Fruit fly (Drosophila melanogaster): ENCODE measurements around the gene CG15715.

DNA sequence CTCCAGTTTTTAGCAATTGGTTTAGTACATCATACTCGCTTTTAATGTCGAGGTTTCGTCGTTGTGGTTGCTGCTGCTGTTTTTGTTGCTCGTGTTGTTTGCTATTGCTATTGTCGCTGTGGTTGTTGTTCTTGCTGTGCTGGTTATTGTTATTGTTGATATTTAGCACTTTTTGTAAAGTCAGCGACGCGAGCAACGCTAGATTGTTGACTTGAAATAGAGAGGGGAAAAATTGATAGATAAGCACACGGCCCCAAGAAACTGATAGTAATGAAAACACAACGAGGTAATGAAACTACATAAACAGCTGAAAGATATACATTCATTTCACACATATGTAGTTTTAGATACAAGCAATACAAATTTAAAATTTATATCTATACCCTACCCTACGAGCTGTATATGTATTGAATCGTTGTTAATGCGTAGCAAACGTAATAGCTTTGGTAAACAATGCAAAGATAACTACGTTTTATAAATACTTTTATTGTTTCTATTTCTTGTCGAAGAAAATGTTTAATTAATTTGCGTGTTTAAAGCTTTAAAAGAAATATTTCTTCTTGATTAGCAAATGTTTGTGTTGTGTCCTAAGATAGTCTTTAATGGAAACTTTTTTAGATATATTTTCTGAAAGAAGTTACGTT is 13.4 kb downstream of the CG15715 start:
- TF ChIP-seq CG9948 (tag; optimal IDR thresholded peaks at IDR 0.05) (no peak), rn (GFP tag; IDR thresholded peaks at IDR 0.05) (no peak), EcR (GFP tag; optimal IDR thresholded peaks at IDR 0.05) (no peak), CG4496 (GFP tag; IDR thresholded peaks at IDR 0.05) (peak; percentile 59; the same call in 1 of the 3 replicates), Pif1A (GFP tag; optimal IDR thresholded peaks at IDR 0.05) (no peak), CG32121 (GFP tag; IDR thresholded peaks at IDR 0.05) (no peak), CG13204 (GFP tag; optimal IDR thresholded peaks at IDR 0.05) (no peak), Pif1B (GFP tag; optimal IDR thresholded peaks at IDR 0.05) (no peak), CG12605 (GFP tag; IDR thresholded peaks at IDR 0.05) (peak; percentile 10; the same call in 1 of the 2 replicates), gl (tag; optimal IDR thresholded peaks at IDR 0.05) (no peak), CG8301 (tag; optimal IDR thresholded peaks at IDR 0.05) (no peak)
